Worm (Caenorhabditis elegans): ENCODE measurements around the gene R02F11.10.

R02F11.10 gene

DNA sequence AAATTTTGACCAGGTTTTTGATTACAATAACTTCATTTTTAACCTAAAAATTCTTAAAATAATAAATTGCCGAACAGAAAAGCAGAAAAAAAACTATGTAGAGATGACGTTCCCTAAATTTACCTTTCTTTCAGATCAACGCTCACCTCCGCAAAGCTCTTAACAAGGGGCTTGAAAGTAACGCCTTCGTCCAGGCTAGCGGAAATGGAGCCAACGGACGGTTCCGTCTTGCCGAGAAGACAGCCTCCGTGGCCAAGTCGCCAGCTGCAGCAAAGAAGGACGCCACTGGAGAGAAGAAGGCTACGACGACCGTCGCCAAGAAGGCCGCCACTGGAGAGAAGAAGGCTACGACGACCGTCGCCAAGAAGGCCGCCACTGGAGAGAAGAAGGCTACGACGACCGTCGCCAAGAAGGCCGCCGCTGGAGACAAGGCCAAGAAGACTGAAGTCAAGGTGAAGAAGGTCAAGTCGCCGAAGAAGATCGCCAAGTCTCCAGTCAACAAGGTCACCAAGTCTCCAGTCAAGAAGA, 34.2 kb upstream of the R02F11.10 start:
- no peak for TF ChIP-seq ama-1 (optimal IDR thresholded peaks at IDR 0.05)
- no peak for TF ChIP-seq ceh-16 (tag; optimal IDR thresholded peaks at IDR 0.05)
- TF ChIP-seq nhr-23 (tag; optimal IDR thresholded peaks at IDR 0.05): no peak
- TF ChIP-seq fkh-2 (tag; optimal IDR thresholded peaks at IDR 0.05): no peak
- no peak for TF ChIP-seq nhr-77 (tag; optimal IDR thresholded peaks at IDR 0.05)
- no peak for TF ChIP-seq R02D3.7 (tag; optimal IDR thresholded peaks at IDR 0.05)
- no peak for TF ChIP-seq elt-2 (tag; optimal IDR thresholded peaks at IDR 0.05)
- no peak for TF ChIP-seq hmg-11 (tag; optimal IDR thresholded peaks at IDR 0.05)
- TF ChIP-seq nhr-25 (tag; optimal IDR thresholded peaks at IDR 0.05): no peak
- no peak for TF ChIP-seq mml-1 (tag; optimal IDR thresholded peaks at IDR 0.05)
- no peak for TF ChIP-seq egl-5 (tag; optimal IDR thresholded peaks at IDR 0.05)
- TF ChIP-seq fos-1 (tag; optimal IDR thresholded peaks at IDR 0.05): no peak
- TF ChIP-seq snpc-4 (tag; optimal IDR thresholded peaks at IDR 0.05): no peak
- TF ChIP-seq egl-27 (tag; optimal IDR thresholded peaks at IDR 0.05): no peak

DNA sequence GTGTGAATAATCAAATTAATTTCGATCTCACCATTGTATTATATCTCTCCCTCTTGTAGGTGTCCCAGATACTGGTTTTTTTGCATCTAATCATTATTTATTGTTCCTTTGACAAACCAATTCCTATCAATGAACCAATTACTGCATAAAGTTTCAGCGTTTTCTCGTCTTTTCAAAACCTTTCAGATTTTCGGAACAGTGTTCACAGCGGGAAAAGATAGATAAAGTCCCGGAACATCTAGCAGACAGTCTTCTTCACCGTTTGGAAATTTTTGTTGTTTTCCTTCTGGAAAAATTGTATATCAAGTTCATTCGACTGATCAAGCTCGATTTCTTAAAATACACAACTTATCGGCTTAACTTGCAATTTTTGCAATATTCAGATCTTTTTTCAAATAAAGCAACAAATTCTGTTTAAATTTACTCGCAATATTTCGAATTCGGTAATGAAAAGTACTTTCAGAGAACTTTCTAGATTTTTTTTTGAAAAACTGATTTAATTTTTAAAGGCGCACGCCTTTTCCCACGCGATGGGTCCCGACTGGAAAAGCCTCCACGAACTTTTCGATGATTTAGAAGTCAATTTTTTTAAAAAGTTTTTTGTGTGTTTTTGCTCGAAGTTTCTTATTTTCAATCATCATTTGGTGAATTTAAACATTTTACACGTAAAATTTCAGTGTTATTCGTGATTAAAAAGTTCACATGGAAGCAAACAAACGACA, 33.5 kb upstream of the R02F11.10 start, which contains the start of gene pgl-3:
Gene pgl-3 (plus strand): TSS at position 672 of the 722 bp plus-strand sequence.
- TF ChIP-seq unc-39 (tag; optimal IDR thresholded peaks at IDR 0.05) (no peak), nhr-11 (tag; optimal IDR thresholded peaks at IDR 0.05) (no peak), nhr-237 (tag; optimal IDR thresholded peaks at IDR 0.05) (no peak), lin-15B (tag; optimal IDR thresholded peaks at IDR 0.05) (no peak), ceh-9 (tag; optimal IDR thresholded peaks at IDR 0.05) (no peak), ceh-16 (tag; optimal IDR thresholded peaks at IDR 0.05) (no peak), egl-27 (tag; optimal IDR thresholded peaks at IDR 0.05) (no peak), egl-5 (tag; optimal IDR thresholded peaks at IDR 0.05) (no peak), nhr-43 (tag; optimal IDR thresholded peaks at IDR 0.05; ENCODE audit: poor library complexity, severe bottlenecking) (no peak), lin-39 (tag; optimal IDR thresholded peaks at IDR 0.05) (no peak), skn-1 (tag; optimal IDR thresholded peaks at IDR 0.05) (no peak), nhr-25 (tag; optimal IDR thresholded peaks at IDR 0.05) (no peak), ZK546.5 (tag; optimal IDR thresholded peaks at IDR 0.05) (no peak), pha-4 (tag; optimal IDR thresholded peaks at IDR 0.05) (no peak), eor-1 (tag; optimal IDR thresholded peaks at IDR 0.05) (no peak)

DNA sequence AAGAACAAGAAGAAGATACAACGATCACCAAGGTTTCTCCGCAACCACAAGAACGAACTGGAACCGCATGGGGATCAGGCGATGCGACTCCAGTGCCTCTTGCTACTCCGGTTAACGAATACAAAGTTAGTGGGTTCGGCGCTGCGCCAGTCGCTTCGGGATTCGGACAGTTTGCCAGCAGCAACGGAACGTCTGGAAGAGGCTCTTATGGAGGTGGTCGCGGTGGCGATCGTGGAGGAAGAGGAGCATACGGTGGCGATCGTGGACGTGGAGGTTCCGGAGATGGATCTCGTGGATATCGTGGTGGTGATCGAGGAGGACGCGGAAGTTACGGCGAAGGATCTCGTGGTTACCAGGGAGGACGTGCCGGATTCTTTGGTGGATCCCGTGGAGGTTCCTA, 30.9 kb upstream of the R02F11.10 start:
- no peak for TF ChIP-seq fkh-10 (GFP tag; optimal IDR thresholded peaks at IDR 0.05)
- no peak for TF ChIP-seq nhr-11 (tag; optimal IDR thresholded peaks at IDR 0.05)
- no peak for TF ChIP-seq jun-1 (tag; optimal IDR thresholded peaks at IDR 0.05)
- no peak for TF ChIP-seq unc-62 (GFP tag; optimal IDR thresholded peaks at IDR 0.05)
- TF ChIP-seq pha-4 (tag; optimal IDR thresholded peaks at IDR 0.05): no peak
- no peak for TF ChIP-seq nhr-67 (tag; optimal IDR thresholded peaks at IDR 0.05)
- TF ChIP-seq eor-1 (tag; optimal IDR thresholded peaks at IDR 0.05): no peak
- no peak for TF ChIP-seq mml-1 (tag; optimal IDR thresholded peaks at IDR 0.05)
- TF ChIP-seq nhr-23 (tag; optimal IDR thresholded peaks at IDR 0.05): no peak
- no peak for TF ChIP-seq elt-2 (tag; optimal IDR thresholded peaks at IDR 0.05)
- no peak for TF ChIP-seq elt-3 (tag; optimal IDR thresholded peaks at IDR 0.05)
- TF ChIP-seq ztf-4 (tag; optimal IDR thresholded peaks at IDR 0.05): no peak
- no peak for TF ChIP-seq nhr-25 (tag; optimal IDR thresholded peaks at IDR 0.05)
- TF ChIP-seq ZK546.5 (tag; optimal IDR thresholded peaks at IDR 0.05): no peak
- TF ChIP-seq snpc-4 (tag; optimal IDR thresholded peaks at IDR 0.05): no peak
- TF ChIP-seq egl-27 (tag; optimal IDR thresholded peaks at IDR 0.05): no peak
- TF ChIP-seq ceh-82 (tag; optimal IDR thresholded peaks at IDR 0.05): no peak
- TF ChIP-seq ceh-9 (tag; optimal IDR thresholded peaks at IDR 0.05): no peak
- no peak for TF ChIP-seq ama-1 (optimal IDR thresholded peaks at IDR 0.05)

DNA sequence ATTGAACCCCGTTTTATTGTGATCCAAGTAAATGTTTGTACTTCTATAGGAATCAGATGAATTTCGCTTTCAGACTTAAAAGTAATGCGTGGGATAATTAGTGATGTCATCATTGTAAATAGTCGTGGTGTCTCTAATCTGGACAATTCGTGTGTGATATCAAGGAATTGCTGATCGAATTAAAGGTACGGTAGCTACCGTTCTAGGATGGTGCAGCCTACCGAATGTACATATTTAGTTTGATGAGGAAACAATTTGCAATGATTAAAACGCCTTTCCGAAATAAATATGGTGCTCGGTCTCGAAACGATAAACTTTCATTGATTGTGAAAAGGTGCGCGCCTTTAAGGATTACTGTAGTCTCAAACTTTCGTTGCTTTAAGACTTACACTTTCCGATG, 30.4 kb upstream of the R02F11.10 start:
- TF ChIP-seq zag-1 (tag; optimal IDR thresholded peaks at IDR 0.05) (no peak), nhr-28 (tag; optimal IDR thresholded peaks at IDR 0.05) (no peak), ZK546.5 (tag; optimal IDR thresholded peaks at IDR 0.05) (no peak), lin-39 (tag; optimal IDR thresholded peaks at IDR 0.05) (no peak), pha-4 (tag; optimal IDR thresholded peaks at IDR 0.05) (no peak), lsy-12 (tag; optimal IDR thresholded peaks at IDR 0.05) (no peak), lin-15B (tag; optimal IDR thresholded peaks at IDR 0.05) (no peak), daf-12 (tag; optimal IDR thresholded peaks at IDR 0.05) (no peak), nhr-237 (tag; optimal IDR thresholded peaks at IDR 0.05) (no peak), elt-2 (tag; optimal IDR thresholded peaks at IDR 0.05) (no peak), nhr-76 (tag; optimal IDR thresholded peaks at IDR 0.05) (no peak), nhr-12 (tag; optimal IDR thresholded peaks at IDR 0.05) (no peak), unc-39 (tag; optimal IDR thresholded peaks at IDR 0.05) (no peak), nhr-25 (tag; optimal IDR thresholded peaks at IDR 0.05) (no peak), ceh-82 (tag; optimal IDR thresholded peaks at IDR 0.05) (no peak), ceh-9 (tag; optimal IDR thresholded peaks at IDR 0.05) (no peak), sea-2 (GFP tag; optimal IDR thresholded peaks at IDR 0.05) (no peak), nhr-77 (tag; optimal IDR thresholded peaks at IDR 0.05) (no peak), nhr-43 (tag; optimal IDR thresholded peaks at IDR 0.05; ENCODE audit: poor library complexity, severe bottlenecking) (no peak), nhr-23 (tag; optimal IDR thresholded peaks at IDR 0.05) (no peak)

Data from whole organism, L3 larva.